Fruit fly (Drosophila melanogaster) whole organism, prepupa: ENCODE results near the gene Droj2.
A peak's percentile ranks its signal among the peaks of the same experiment; 100 is the strongest.

Source experiments
- Blimp-1 ChIP-seq: fragments of 200-800 bp; sonication (Bioruptor generic); optimal IDR thresholded peaks from 3 replicates; lab custom pipeline; 2017; ENCODE audit warnings: missing biosample characterization, missing genetic modification characterization, mild to moderate bottlenecking, moderate library complexity, missing genetic modification reagents
- CG10669 ChIP-seq: fragments of 200-800 bp; sonication (Bioruptor generic); optimal IDR thresholded peaks from 3 replicates; lab custom pipeline; 2018; ENCODE audit warnings: missing biosample characterization, mild to moderate bottlenecking, missing genetic modification characterization, moderate library complexity
- CG11294 ChIP-seq: fragments of 200-800 bp; sonication (Bioruptor generic); IDR thresholded peaks from 2 replicates; pipeline ENCODE4 v1.3.6; 2022; ENCODE audit warnings: missing biosample characterization, missing genetic modification characterization
- CG11762 ChIP-seq: fragments of 200-800 bp; sonication (Bioruptor generic); optimal IDR thresholded peaks from 3 replicates; lab custom pipeline; 2016; ENCODE audit warnings: missing biosample characterization, missing genetic modification characterization; ENCODE audit not compliant: insufficient read depth
- CG11902 ChIP-seq: fragments of 200-800 bp; sonication (Bioruptor generic); optimal IDR thresholded peaks from 3 replicates; lab custom pipeline; 2016; ENCODE audit warnings: missing biosample characterization, missing genetic modification characterization
- CG15336 ChIP-seq: fragments of 200-800 bp; sonication (Bioruptor generic); IDR thresholded peaks from 2 replicates; pipeline ENCODE4 v1.3.6; 2022; ENCODE audit warnings: missing biosample characterization, missing genetic modification characterization
- CG1621 ChIP-seq: fragments of 200-800 bp; sonication (Bioruptor generic); optimal IDR thresholded peaks from 3 replicates; lab custom pipeline; 2018; ENCODE audit warnings: missing biosample characterization, mild to moderate bottlenecking, missing genetic modification characterization
- CG16779 ChIP-seq: fragments of 200-800 bp; sonication (Bioruptor generic); optimal IDR thresholded peaks from 3 replicates; lab custom pipeline; 2017; ENCODE audit warnings: missing biosample characterization, mild to moderate bottlenecking, missing genetic modification characterization
- CG3032 ChIP-seq: fragments of 200-800 bp; optimal IDR thresholded peaks from 2 replicates; lab custom pipeline; 2019; ENCODE audit warnings: missing biosample characterization, mild to moderate bottlenecking, missing genetic modification characterization, moderate library complexity
- CG31627 ChIP-seq: fragments of 200-800 bp; sonication (Bioruptor generic); optimal IDR thresholded peaks from 3 replicates; lab custom pipeline; 2016; ENCODE audit warnings: missing biosample characterization, missing genetic modification characterization
- CG32006 ChIP-seq: fragments of 200-800 bp; sonication (Bioruptor generic); optimal IDR thresholded peaks from 3 replicates; lab custom pipeline; 2017; ENCODE audit warnings: missing biosample characterization, mild to moderate bottlenecking, missing genetic modification characterization
- CG34406 ChIP-seq: fragments of 200-800 bp; sonication (Bioruptor generic); optimal IDR thresholded peaks from 3 replicates; lab custom pipeline; 2016; ENCODE audit warnings: missing biosample characterization, missing genetic modification characterization
- CG3919 ChIP-seq: fragments of 200-800 bp; sonication (Bioruptor generic); optimal IDR thresholded peaks from 3 replicates; lab custom pipeline; 2016; ENCODE audit warnings: missing biosample characterization, missing genetic modification characterization
- CG6163 ChIP-seq: fragments of 200-800 bp; sonication (Bioruptor generic); IDR thresholded peaks from 3 replicates; pipeline ENCODE4 v1.3.6; 2022; ENCODE audit warnings: missing biosample characterization, missing genetic modification characterization
- CG6276 ChIP-seq: fragments of 200-800 bp; sonication (Bioruptor generic); optimal IDR thresholded peaks from 2 replicates; lab custom pipeline; 2017; ENCODE audit warnings: missing biosample characterization, mild to moderate bottlenecking, missing genetic modification characterization
- CG6792 ChIP-seq: fragments of 200-800 bp; sonication (Bioruptor generic); optimal IDR thresholded peaks from 3 replicates; lab custom pipeline; 2016; ENCODE audit warnings: missing biosample characterization, missing genetic modification characterization
- CG6808 ChIP-seq: fragments of 200-800 bp; sonication (Bioruptor generic); optimal IDR thresholded peaks from 3 replicates; lab custom pipeline; 2017; ENCODE audit warnings: missing biosample characterization, missing genetic modification characterization, mild to moderate bottlenecking, moderate library complexity, missing genetic modification reagents
- CG6854 ChIP-seq: fragments of 200-800 bp; sonication (Bioruptor generic); optimal IDR thresholded peaks from 2 replicates; lab custom pipeline; 2017; ENCODE audit warnings: missing biosample characterization, mild to moderate bottlenecking, missing genetic modification characterization
- CG7368 ChIP-seq: fragments of 200-800 bp; sonication (Bioruptor generic); optimal IDR thresholded peaks from 3 replicates; lab custom pipeline; 2016; ENCODE audit warnings: missing biosample characterization, missing genetic modification characterization
- CG8119 ChIP-seq: fragments of 200-800 bp; sonication (Bioruptor generic); IDR thresholded peaks from 3 replicates; pipeline ENCODE4 v1.3.6; 2022; ENCODE audit warnings: missing biosample characterization, missing genetic modification characterization
- CG8632 ChIP-seq: fragments of 200-800 bp; sonication (Bioruptor generic); optimal IDR thresholded peaks from 3 replicates; lab custom pipeline; 2016; ENCODE audit warnings: missing biosample characterization, missing genetic modification characterization
- CG9139 ChIP-seq: fragments of 200-800 bp; sonication (Bioruptor generic); optimal IDR thresholded peaks from 3 replicates; lab custom pipeline; 2017; ENCODE audit warnings: missing biosample characterization, mild to moderate bottlenecking, missing genetic modification characterization
- Eip75B ChIP-seq: fragments of 200-800 bp; sonication (Bioruptor generic); optimal IDR thresholded peaks from 3 replicates; lab custom pipeline; 2016; ENCODE audit warnings: missing biosample characterization, missing genetic modification characterization
- Ets21C ChIP-seq: fragments of 200-800 bp; sonication (Bioruptor generic); optimal IDR thresholded peaks from 3 replicates; lab custom pipeline; 2016; ENCODE audit warnings: missing biosample characterization, missing genetic modification characterization
- Ets96B ChIP-seq: fragments of 200-800 bp; optimal IDR thresholded peaks from 2 replicates; lab custom pipeline; 2019; ENCODE audit warnings: missing biosample characterization, mild to moderate bottlenecking, missing genetic modification characterization, moderate library complexity
- Hr39 ChIP-seq: fragments of 200-800 bp; sonication (Bioruptor generic); optimal IDR thresholded peaks from 2 replicates; lab custom pipeline; 2016; ENCODE audit warnings: missing biosample characterization, missing genetic modification characterization
- Hr4 ChIP-seq: fragments of 200-800 bp; sonication (Bioruptor generic); optimal IDR thresholded peaks from 3 replicates; lab custom pipeline; 2016; ENCODE audit warnings: missing biosample characterization, missing genetic modification characterization
- Lpt ChIP-seq: fragments of 200-800 bp; sonication (Bioruptor generic); optimal IDR thresholded peaks from 3 replicates; lab custom pipeline; 2016; ENCODE audit warnings: missing biosample characterization, missing genetic modification characterization
- Smox ChIP-seq: fragments of 200-800 bp; sonication (Bioruptor generic); optimal IDR thresholded peaks from 3 replicates; lab custom pipeline; 2016; ENCODE audit warnings: missing biosample characterization, missing genetic modification characterization
- Sox102F ChIP-seq: fragments of 200-800 bp; sonication (Bioruptor generic); optimal IDR thresholded peaks from 2 replicates; lab custom pipeline; 2016; ENCODE audit warnings: missing biosample characterization, mild to moderate bottlenecking, missing genetic modification characterization
- Sox14 ChIP-seq: fragments of 200-800 bp; sonication (Bioruptor generic); optimal IDR thresholded peaks from 3 replicates; lab custom pipeline; 2016; ENCODE audit warnings: missing biosample characterization, missing genetic modification characterization
- Sox15 ChIP-seq: fragments of 200-800 bp; sonication (Bioruptor generic); optimal IDR thresholded peaks from 3 replicates; lab custom pipeline; 2016; ENCODE audit warnings: missing biosample characterization, missing genetic modification characterization
- achi ChIP-seq: fragments of 200-800 bp; sonication (Bioruptor generic); optimal IDR thresholded peaks from 3 replicates; lab custom pipeline; 2016; ENCODE audit warnings: missing biosample characterization, missing genetic modification characterization
- acj6 ChIP-seq: fragments of 200-800 bp; sonication (Bioruptor generic); optimal IDR thresholded peaks from 3 replicates; lab custom pipeline; 2016; ENCODE audit warnings: missing biosample characterization, missing genetic modification characterization
- cyc ChIP-seq: fragments of 200-800 bp; sonication (Bioruptor generic); optimal IDR thresholded peaks from 3 replicates; lab custom pipeline; 2016; ENCODE audit warnings: missing biosample characterization, missing genetic modification characterization
- dsx ChIP-seq: fragments of 200-800 bp; optimal IDR thresholded peaks from 3 replicates; lab custom pipeline; 2019; ENCODE audit warnings: missing biosample characterization, mild to moderate bottlenecking, missing genetic modification characterization, moderate library complexity; ENCODE audit not compliant: poor library complexity, severe bottlenecking
- eg ChIP-seq: fragments of 200-800 bp; sonication (Bioruptor generic); IDR thresholded peaks from 3 replicates; pipeline ENCODE4 v1.3.6; 2022; ENCODE audit warnings: missing biosample characterization, missing genetic modification characterization
- esn ChIP-seq: fragments of 200-800 bp; sonication (Bioruptor generic); optimal IDR thresholded peaks from 2 replicates; lab custom pipeline; 2016; ENCODE audit warnings: missing biosample characterization, mild to moderate bottlenecking, missing genetic modification characterization, moderate library complexity
- fd59A ChIP-seq: fragments of 200-800 bp; sonication (Bioruptor generic); optimal IDR thresholded peaks from 2 replicates; lab custom pipeline; 2017; ENCODE audit warnings: missing biosample characterization, mild to moderate bottlenecking, missing genetic modification characterization, missing genetic modification reagents
- fd85E ChIP-seq: fragments of 200-800 bp; sonication (Bioruptor generic); optimal IDR thresholded peaks from 3 replicates; lab custom pipeline; 2016; ENCODE audit warnings: missing biosample characterization, missing genetic modification characterization
- fkh ChIP-seq: fragments of 200-800 bp; sonication (Bioruptor generic); optimal IDR thresholded peaks from 3 replicates; lab custom pipeline; 2017; ENCODE audit warnings: missing biosample characterization, mild to moderate bottlenecking, missing genetic modification characterization, moderate library complexity
- lz ChIP-seq: fragments of 200-800 bp; sonication (Bioruptor generic); optimal IDR thresholded peaks from 3 replicates; lab custom pipeline; 2016; ENCODE audit warnings: missing biosample characterization, missing genetic modification characterization
- net ChIP-seq: fragments of 200-800 bp; sonication (Bioruptor generic); optimal IDR thresholded peaks from 3 replicates; lab custom pipeline; 2016; ENCODE audit warnings: missing biosample characterization, missing genetic modification characterization
- salr ChIP-seq, 2 experiments: fragments of 200-800 bp; sonication (Bioruptor generic); optimal IDR thresholded peaks; 3 replicates each; lab custom pipeline; 2016 to 2018; ENCODE audit warnings: missing biosample characterization in 2 of 2, missing genetic modification characterization in 2 of 2, mild to moderate bottlenecking in 1 of 2
- spab ChIP-seq: fragments of 200-800 bp; sonication (Bioruptor generic); optimal IDR thresholded peaks from 2 replicates; lab custom pipeline; 2017; ENCODE audit warnings: missing biosample characterization, mild to moderate bottlenecking, missing genetic modification characterization, missing genetic modification reagents
- ss ChIP-seq, 2 experiments: fragments of 200-800 bp; sonication (Bioruptor generic); optimal IDR thresholded peaks; 2 replicates in 1 of 2; 3 replicates in 1 of 2; lab custom pipeline; 2017 to 2018; ENCODE audit warnings: mild to moderate bottlenecking in 2 of 2, missing biosample characterization in 2 of 2, missing genetic modification characterization in 2 of 2, moderate library complexity in 1 of 2
- svp ChIP-seq: fragments of 200-800 bp; sonication (Bioruptor generic); peaks from one replicate; lab custom pipeline; 2016; ENCODE audit warnings: missing biosample characterization, missing genetic modification characterization
- topi ChIP-seq: fragments of 200-800 bp; sonication (Bioruptor generic); optimal IDR thresholded peaks from 3 replicates; lab custom pipeline; 2016; ENCODE audit warnings: missing biosample characterization, missing genetic modification characterization
- vri ChIP-seq: fragments of 200-800 bp; sonication (Bioruptor generic); optimal IDR thresholded peaks from 3 replicates; lab custom pipeline; 2016; ENCODE audit warnings: missing biosample characterization, mild to moderate bottlenecking, missing genetic modification characterization

Gene Droj2

DNA sequence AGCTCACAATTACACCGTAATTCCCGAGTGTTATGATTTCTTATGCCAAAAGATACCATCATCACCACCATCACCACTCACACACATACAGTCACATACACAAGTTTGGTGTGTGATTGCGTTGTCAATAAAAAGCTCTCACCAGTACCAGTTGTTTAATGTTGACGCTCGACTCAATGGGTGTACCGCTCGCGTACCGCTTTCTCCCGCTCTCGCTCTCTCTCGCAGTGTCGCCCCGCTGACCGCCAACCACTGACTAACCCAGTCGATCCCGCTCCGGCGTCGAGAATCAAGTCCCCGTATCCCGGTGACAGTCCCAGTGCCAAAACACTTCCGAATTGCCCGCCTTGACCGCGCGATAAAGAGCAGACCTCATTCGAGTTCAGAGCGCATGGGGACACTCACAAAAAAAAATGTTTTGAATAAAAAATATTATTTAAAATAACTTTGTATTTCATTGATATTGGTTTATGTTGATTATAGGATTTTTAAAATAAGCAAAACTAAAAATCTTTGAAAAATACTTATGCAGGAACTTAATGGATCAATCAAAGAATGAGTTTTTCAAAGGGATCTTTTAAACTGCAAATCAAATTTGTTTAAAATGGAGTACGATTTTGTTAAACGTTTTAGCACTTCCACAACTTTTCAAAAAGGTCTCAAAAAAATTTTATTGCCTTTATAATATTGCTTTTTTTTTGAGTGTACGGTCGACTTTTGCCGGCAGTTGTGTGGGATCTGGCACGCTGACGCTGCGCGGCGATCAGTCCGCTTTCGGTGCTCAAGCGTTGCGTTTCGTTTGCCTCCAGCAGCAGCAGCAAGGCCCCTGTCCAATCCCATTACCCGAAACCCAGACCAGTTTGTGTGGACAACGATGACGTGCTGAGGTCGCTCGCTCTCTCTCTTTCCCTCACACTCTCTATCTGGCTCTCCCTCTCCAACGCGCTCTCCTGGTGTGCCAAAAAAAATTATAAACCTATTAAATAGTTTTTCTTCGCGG, 17.4 kb upstream of the Droj2 start, which contains the start of gene Dic1:
TSS of gene Dic1 (plus strand) at position 764 of the 1,000 bp plus-strand sequence.
- TF ChIP-seq CG6276 (GFP tag; lab: Kevin White, UChicago) (peak; percentile 98), CG10669 (GFP tag; lab: Kevin White, UChicago) (peak; percentile 96), CG9139 (GFP tag; lab: Kevin White, UChicago) (peak; percentile 90), fkh (peak; percentile 66), CG6854 (GFP tag; lab: Kevin White, UChicago) (peak; percentile 96), CG16779 (tag; lab: Kevin White, UChicago) (peak; percentile 93), Eip75B (GFP tag; lab: Kevin White, UChicago) (peak; percentile 97), CG6792 (GFP tag; lab: Kevin White, UChicago) (peak; percentile 96), Hr4 (peak; percentile 98), CG3919 (GFP tag; lab: Kevin White, UChicago) (peak; percentile 98), CG34406 (peak; percentile 98), acj6 (GFP tag; lab: Kevin White, UChicago) (peak; percentile 98), eg (GFP tag; lab: Robert Waterston, UW) (peak; percentile 93), CG8632 (GFP tag; lab: Kevin White, UChicago) (peak; percentile 98), CG31627 (GFP tag; lab: Kevin White, UChicago) (peak; percentile 96), esn (GFP tag; lab: Kevin White, UChicago) (peak; percentile 99), CG6808 (GFP tag; lab: Kevin White, UChicago) (peak; percentile 95), Sox14 (GFP tag; lab: Kevin White, UChicago) (peak; percentile 96), topi (GFP tag; lab: Kevin White, UChicago) (peak; percentile 98), svp (peak; percentile 100), spab (GFP tag; lab: Kevin White, UChicago) (peak; percentile 97), Sox15 (GFP tag; lab: Kevin White, UChicago) (peak; percentile 96), Hr39 (GFP tag; lab: Kevin White, UChicago) (peak; percentile 96), salr (GFP tag; optimal IDR thresholded peaks at IDR 0.05; lab: Kevin White, UChicago) (peak; percentile 78 to 98), Sox102F (peak; percentile 97), ss (GFP tag; optimal IDR thresholded peaks at IDR 0.05; lab: Kevin White, UChicago) (peak; percentile 83 to 93), CG11294 (GFP tag; lab: Robert Waterston, UW) (peak; percentile 85; the same call in 1 of the 2 replicates), CG1621 (tag; lab: Kevin White, UChicago) (peak; percentile 79), fd59A (GFP tag; lab: Kevin White, UChicago) (peak; percentile 92), CG32006 (GFP tag; lab: Kevin White, UChicago) (peak; percentile 99), CG3032 (tag; lab: Kevin White, UChicago) (peak; percentile 94), CG8119 (GFP tag; lab: Robert Waterston, UW) (peak; percentile 96), fd85E (peak; percentile 85), CG15336 (GFP tag; lab: Robert Waterston, UW) (peak; percentile 96), lz (GFP tag; lab: Kevin White, UChicago) (peak; percentile 97), CG7368 (peak; percentile 92), achi (GFP tag; lab: Kevin White, UChicago) (peak; percentile 97), CG6163 (peak; percentile 92), net (peak; percentile 97), CG11762 (GFP tag; lab: Kevin White, UChicago) (peak; percentile 98), Ets96B (tag; lab: Kevin White, UChicago) (peak; percentile 95), Smox (peak; percentile 97), Blimp-1 (GFP tag; lab: Kevin White, UChicago) (peak; percentile 94), cyc (GFP tag; lab: Kevin White, UChicago) (peak; percentile 96), dsx (GFP tag; lab: Kevin White, UChicago) (peak; percentile 85), Lpt (GFP tag; lab: Kevin White, UChicago) (peak; percentile 98), vri (GFP tag; lab: Kevin White, UChicago) (peak; percentile 87), Ets21C (GFP tag; lab: Kevin White, UChicago) (peak; percentile 93), CG11902 (peak; percentile 95)
